Fruit fly (Drosophila melanogaster) whole organism, wandering third instar larva: ENCODE data around the gene Grip91.

Experiments used
- Abd-B ChIP-seq: fragments of >200 bp; optimal IDR thresholded peaks from 2 replicates; lab custom pipeline; 2017; ENCODE audit warnings: missing biosample characterization, missing genetic modification characterization
- CG32264 ChIP-seq: fragments of 200-800 bp; sonication (Bioruptor generic); optimal IDR thresholded peaks from 2 replicates; lab custom pipeline; 2016; ENCODE audit warnings: missing biosample characterization, missing genetic modification characterization
- CG9705 ChIP-seq: fragments of 200-800 bp; sonication (Bioruptor generic); optimal IDR thresholded peaks from 2 replicates; lab custom pipeline; 2018; ENCODE audit warnings: missing biosample characterization, mild to moderate bottlenecking, missing genetic modification characterization
- CrebA ChIP-seq: fragments of 200-800 bp; sonication (Bioruptor generic); optimal IDR thresholded peaks from 2 replicates; lab custom pipeline; 2016; ENCODE audit warnings: missing biosample characterization, mild to moderate bottlenecking, missing genetic modification characterization, borderline replicate concordance
- Dfd ChIP-seq: fragments of >200 bp; optimal IDR thresholded peaks from 2 replicates; lab custom pipeline; 2017; ENCODE audit warnings: missing biosample characterization, missing genetic modification characterization
- Dif ChIP-seq: fragments of 200-275, 200-300 bp; sonication (Bioruptor generic); optimal IDR thresholded peaks from 2 replicates; lab custom pipeline; 2018; ENCODE audit warnings: missing biosample characterization, missing genetic modification characterization; ENCODE audit not compliant: partially characterized antibody
- GATAd ChIP-seq: sonication (Bioruptor generic); optimal IDR thresholded peaks from 2 replicates; lab custom pipeline; 2016; ENCODE audit warnings: missing biosample characterization, missing genetic modification characterization
- HLH106 ChIP-seq: fragments of 200-800 bp; optimal IDR thresholded peaks from 3 replicates; lab custom pipeline; 2019; ENCODE audit warnings: missing biosample characterization, mild to moderate bottlenecking, missing genetic modification characterization, moderate library complexity
- Hnf4 ChIP-seq: fragments of 200-800 bp; sonication (Bioruptor generic); optimal IDR thresholded peaks from 2 replicates; lab custom pipeline; 2016; ENCODE audit warnings: missing biosample characterization, mild to moderate bottlenecking, missing genetic modification characterization
- Hr78 ChIP-seq: fragments of >200 bp; optimal IDR thresholded peaks from 2 replicates; lab custom pipeline; 2017; ENCODE audit warnings: missing biosample characterization, missing genetic modification characterization
- Hr83 ChIP-seq: fragments of 200-300 bp; sonication (Bioruptor generic); optimal IDR thresholded peaks from 2 replicates; lab custom pipeline; 2016; ENCODE audit warnings: missing biosample characterization, mild to moderate bottlenecking, missing genetic modification characterization, moderate library complexity; ENCODE audit not compliant: poor library complexity, severe bottlenecking
- Jra ChIP-seq: sonication (Bioruptor generic); optimal IDR thresholded peaks from 2 replicates; lab custom pipeline; 2016; ENCODE audit warnings: missing biosample characterization, missing genetic modification characterization
- Mio ChIP-seq: sonication (Bioruptor generic); optimal IDR thresholded peaks from 2 replicates; lab custom pipeline; 2016; ENCODE audit warnings: missing biosample characterization, missing genetic modification characterization
- Myc ChIP-seq: fragments of >200 bp; optimal IDR thresholded peaks from 2 replicates; lab custom pipeline; 2017
- N ChIP-seq: fragments of >200 bp; optimal IDR thresholded peaks from 2 replicates; lab custom pipeline; 2018; ENCODE audit warnings: missing biosample characterization, missing external identifiers, missing genetic modification characterization
- OdsH ChIP-seq: fragments of 200-800 bp; sonication (Bioruptor generic); optimal IDR thresholded peaks from 2 replicates; lab custom pipeline; 2016; ENCODE audit warnings: missing biosample characterization, mild to moderate bottlenecking, missing genetic modification characterization
- Rel ChIP-seq, 2 experiments: fragments of 200-800 bp; sonication (Bioruptor generic) in 1 of 2; optimal IDR thresholded peaks; 2 replicates in 1 of 2; 3 replicates in 1 of 2; lab custom pipeline; 2016 to 2019; ENCODE audit warnings: mild to moderate bottlenecking in 2 of 2, missing biosample characterization in 2 of 2, missing genetic modification characterization in 2 of 2, moderate library complexity in 1 of 2
- Sp1 ChIP-seq: fragments of 200-800 bp; sonication (Bioruptor generic); optimal IDR thresholded peaks from 3 replicates; lab custom pipeline; 2019; ENCODE audit warnings: missing biosample characterization, mild to moderate bottlenecking, missing genetic modification characterization, moderate library complexity
- Vsx2 ChIP-seq: fragments of 200-300, 225-300 bp; sonication (Bioruptor generic); optimal IDR thresholded peaks from 2 replicates; lab custom pipeline; 2018; ENCODE audit warnings: missing biosample characterization, missing genetic modification characterization; ENCODE audit not compliant: partially characterized antibody
- br ChIP-seq: fragments of 200-800 bp; sonication (Bioruptor generic); optimal IDR thresholded peaks from 2 replicates; lab custom pipeline; 2016; ENCODE audit warnings: missing biosample characterization, missing genetic modification characterization
- brk ChIP-seq: fragments of 200-800 bp; sonication (Bioruptor generic); optimal IDR thresholded peaks from 2 replicates; lab custom pipeline; 2016; ENCODE audit warnings: missing biosample characterization, mild to moderate bottlenecking, missing genetic modification characterization
- dl ChIP-seq, 2 experiments: fragments of 175-275, 200-275 bp in 1 of 2; fragments of 200-275 bp in 1 of 2; sonication (Bioruptor generic); optimal IDR thresholded peaks; lab custom pipeline; 2018; ENCODE audit warnings: mild to moderate bottlenecking in 2 of 2, missing biosample characterization in 2 of 2, missing genetic modification characterization in 2 of 2, moderate library complexity in 2 of 2; ENCODE audit not compliant: partially characterized antibody in 2 of 2, insufficient read depth in 1 of 2
- dmrt93B ChIP-seq: fragments of 200-800 bp; sonication (Bioruptor generic); optimal IDR thresholded peaks from 2 replicates; lab custom pipeline; 2018; ENCODE audit warnings: missing biosample characterization, mild to moderate bottlenecking, missing genetic modification characterization
- dsf ChIP-seq: sonication (Bioruptor generic); optimal IDR thresholded peaks from 2 replicates; lab custom pipeline; 2016; ENCODE audit warnings: missing biosample characterization, missing genetic modification characterization, borderline replicate concordance
- ey ChIP-seq: fragments of 200-800 bp; sonication (Bioruptor generic); optimal IDR thresholded peaks from 2 replicates; lab custom pipeline; 2016; ENCODE audit warnings: missing biosample characterization, missing genetic modification characterization
- foxo ChIP-seq, 2 experiments: fragments of 200-800 bp; sonication (Bioruptor generic); optimal IDR thresholded peaks; 2 replicates in 1 of 2; 3 replicates in 1 of 2; lab custom pipeline; 2016 to 2017; ENCODE audit warnings: missing biosample characterization in 2 of 2, missing genetic modification characterization in 2 of 2
- fru ChIP-seq: fragments of 200-800 bp; sonication (Bioruptor generic); optimal IDR thresholded peaks from 3 replicates; lab custom pipeline; 2016; ENCODE audit warnings: missing biosample characterization, mild to moderate bottlenecking, missing genetic modification characterization
- h ChIP-seq: fragments of 200-800 bp; sonication (Bioruptor generic); optimal IDR thresholded peaks from 3 replicates; lab custom pipeline; 2016; ENCODE audit warnings: missing biosample characterization, mild to moderate bottlenecking, missing genetic modification characterization
- jim ChIP-seq: fragments of 175-275, 200-325 bp; sonication (Bioruptor generic); optimal IDR thresholded peaks from 2 replicates; lab custom pipeline; 2016; ENCODE audit warnings: missing biosample characterization, mild to moderate bottlenecking, missing genetic modification characterization
- lola ChIP-seq: fragments of >200 bp; optimal IDR thresholded peaks from 2 replicates; lab custom pipeline; 2017; ENCODE audit warnings: missing biosample characterization, missing genetic modification characterization
- pan ChIP-seq: fragments of >200 bp; optimal IDR thresholded peaks from 2 replicates; lab custom pipeline; 2017
- psq ChIP-seq: fragments of 200-800 bp; sonication (Bioruptor generic); optimal IDR thresholded peaks from 3 replicates; lab custom pipeline; 2017; ENCODE audit warnings: missing biosample characterization, mild to moderate bottlenecking, missing genetic modification characterization, moderate library complexity
- rgr ChIP-seq: fragments of 200-800 bp; sonication (Bioruptor generic); optimal IDR thresholded peaks from 3 replicates; lab custom pipeline; 2016; ENCODE audit warnings: missing biosample characterization, mild to moderate bottlenecking, missing genetic modification characterization
- sage ChIP-seq: fragments of 200-800 bp; sonication (Bioruptor generic); optimal IDR thresholded peaks from 2 replicates; lab custom pipeline; 2016; ENCODE audit warnings: missing biosample characterization, mild to moderate bottlenecking, missing genetic modification characterization
- sv ChIP-seq: fragments of 200-800 bp; sonication (Bioruptor generic); optimal IDR thresholded peaks from 3 replicates; lab custom pipeline; 2016; ENCODE audit warnings: missing biosample characterization, missing genetic modification characterization
- tai ChIP-seq: sonication (Bioruptor generic); optimal IDR thresholded peaks from 2 replicates; lab custom pipeline; 2016; ENCODE audit warnings: missing biosample characterization, missing genetic modification characterization
- usp ChIP-seq: fragments of >200 bp; optimal IDR thresholded peaks from 2 replicates; lab custom pipeline; 2017; ENCODE audit warnings: missing biosample characterization, missing genetic modification characterization
- woc ChIP-seq: sonication (Bioruptor generic); optimal IDR thresholded peaks from 2 replicates; lab custom pipeline; 2016; ENCODE audit warnings: missing biosample characterization, mild to moderate bottlenecking, missing genetic modification characterization

The Grip91 gene

DNA sequence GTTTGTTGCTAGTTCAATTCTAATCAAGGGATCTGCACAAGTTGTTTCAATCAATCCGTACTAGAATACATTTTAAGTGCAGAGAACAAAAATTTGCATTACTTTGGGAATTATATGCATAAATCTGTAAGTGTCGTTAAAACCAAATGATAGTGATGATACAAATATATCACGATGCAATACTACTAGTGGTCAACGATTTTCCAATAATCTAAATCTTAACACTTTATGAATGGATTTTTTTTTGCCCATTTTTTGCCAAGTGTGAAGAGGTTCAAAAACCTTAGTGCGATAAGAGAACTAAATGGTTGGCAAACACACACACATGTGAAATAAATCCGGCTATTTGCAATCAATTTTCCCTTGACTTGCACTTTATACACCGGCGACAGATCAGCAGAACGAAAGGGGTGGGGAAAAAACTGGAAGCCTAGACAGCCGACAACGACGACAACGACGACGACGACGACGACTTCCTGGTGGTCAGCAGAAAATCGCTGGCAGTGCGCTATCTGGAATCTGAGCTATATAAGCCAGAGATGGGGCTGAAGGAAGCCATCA is 14.6 kb upstream of the Grip91 start, which contains the start of gene Yp3:
TSS of gene Yp3 (plus strand) at position 558 of the 561 bp plus-strand sequence.
- no peak for TF ChIP-seq jim (GFP tag; lab: Kevin White, UChicago)
- no peak for TF ChIP-seq dsf (GFP tag; lab: Kevin White, UChicago)
- TF ChIP-seq Jra (GFP tag; lab: Kevin White, UChicago) = no peak
- TF ChIP-seq sv (GFP tag; lab: Kevin White, UChicago) = no peak
- no peak for TF ChIP-seq fru (GFP tag; lab: Kevin White, UChicago)
- TF ChIP-seq br (GFP tag; lab: Kevin White, UChicago) = no peak
- TF ChIP-seq woc (GFP tag; lab: Kevin White, UChicago) = no peak
- TF ChIP-seq GATAd (GFP tag; lab: Kevin White, UChicago) = no peak
- no peak for TF ChIP-seq Hnf4 (GFP tag; lab: Kevin White, UChicago)
- no peak for TF ChIP-seq HLH106 (tag; lab: Kevin White, UChicago)
- TF ChIP-seq ey (GFP tag; lab: Kevin White, UChicago) = no peak

DNA sequence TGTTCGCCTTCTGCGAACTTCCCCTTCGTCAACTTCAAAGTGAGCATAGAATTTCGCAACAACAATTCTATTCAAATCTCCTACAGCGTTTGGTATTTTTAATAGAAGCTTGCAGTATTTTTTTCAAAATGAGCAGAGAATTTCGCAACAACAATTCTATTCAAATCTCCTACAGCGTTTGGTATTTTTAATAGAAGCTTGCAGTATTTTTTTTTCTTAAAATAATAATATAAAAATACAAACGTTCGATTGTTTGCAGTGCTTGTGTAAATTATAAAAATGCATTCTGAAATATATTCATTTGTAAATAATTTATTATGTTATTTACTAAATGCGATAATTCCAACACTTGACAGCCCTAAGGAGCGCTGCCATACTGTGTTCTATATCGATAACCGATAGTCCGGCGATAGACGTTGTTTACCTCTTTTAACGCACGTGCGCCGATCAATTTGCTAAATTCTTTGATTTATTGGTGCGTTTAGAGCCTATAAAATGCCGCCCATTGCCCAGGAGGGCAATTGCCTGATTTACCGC is 12.4 kb upstream of the Grip91 start, which contains the start of the genes CG32625 and Rtc1:
TSS of gene CG32625 (minus strand) at position 51 of the 537 bp plus-strand sequence.
TSS of gene Rtc1 (plus strand) at position 404 of the 537 bp plus-strand sequence.
- no peak for TF ChIP-seq Rel (GFP tag; optimal IDR thresholded peaks at IDR 0.05; lab: Kevin White, UChicago)
- peak; percentile 38 for TF ChIP-seq Rel (tag; optimal IDR thresholded peaks at IDR 0.05; lab: Kevin White, UChicago)
- peak; percentile 19 for TF ChIP-seq CG9705 (GFP tag; lab: Kevin White, UChicago)
- TF ChIP-seq Sp1 (GFP tag; lab: Kevin White, UChicago) = peak; percentile 34
- TF ChIP-seq brk (GFP tag; lab: Kevin White, UChicago) = peak; percentile 25
- peak; percentile 46 for TF ChIP-seq h (GFP tag; lab: Kevin White, UChicago)
- no peak for TF ChIP-seq dsf (GFP tag; lab: Kevin White, UChicago)
- TF ChIP-seq Dif (GFP tag; lab: Kevin White, UChicago) = no peak
- peak; percentile 0 for TF ChIP-seq Jra (GFP tag; lab: Kevin White, UChicago)
- TF ChIP-seq dmrt93B (GFP tag; lab: Kevin White, UChicago) = no peak
- TF ChIP-seq ey (GFP tag; lab: Kevin White, UChicago) = peak; percentile 14
- TF ChIP-seq HLH106 (tag; lab: Kevin White, UChicago) = peak; percentile 56
- peak; percentile 26 for TF ChIP-seq sv (GFP tag; lab: Kevin White, UChicago)
- no peak for TF ChIP-seq CG32264 (GFP tag; lab: Kevin White, UChicago)
- no peak for TF ChIP-seq br (GFP tag; lab: Kevin White, UChicago)
- no peak for TF ChIP-seq usp (GFP tag; lab: Kevin White, UChicago)
- TF ChIP-seq foxo (GFP tag; optimal IDR thresholded peaks at IDR 0.05; lab: Kevin White, UChicago) = peak in 1 of 2 experiments; percentile 55
- TF ChIP-seq fru (GFP tag; lab: Kevin White, UChicago) = no peak
- peak; percentile 44 for TF ChIP-seq rgr
- no peak for TF ChIP-seq Hr78 (GFP tag; lab: Kevin White, UChicago)
- no peak for TF ChIP-seq Myc
- no peak for TF ChIP-seq tai (GFP tag; lab: Kevin White, UChicago)
- TF ChIP-seq Vsx2 = no peak
- peak; percentile 9 for TF ChIP-seq Hnf4 (GFP tag; lab: Kevin White, UChicago)
- peak; percentile 41 for TF ChIP-seq woc (GFP tag; lab: Kevin White, UChicago)
- no peak for TF ChIP-seq sage
- no peak for TF ChIP-seq pan
- no peak for TF ChIP-seq N (GFP tag; lab: Kevin White, UChicago)
- TF ChIP-seq lola (GFP tag; lab: Kevin White, UChicago) = no peak
- no peak for TF ChIP-seq Dfd
- TF ChIP-seq CrebA (GFP tag; lab: Kevin White, UChicago) = no peak
- TF ChIP-seq dl (GFP tag; optimal IDR thresholded peaks at IDR 0.05; lab: Kevin White, UChicago; ENCODE audit: insufficient read depth in 1 of 2, partially characterized antibody in 2 of 2) = no peak
- TF ChIP-seq Abd-B = no peak
- TF ChIP-seq psq (GFP tag; lab: Kevin White, UChicago) = peak; percentile 39
- TF ChIP-seq OdsH (GFP tag; lab: Kevin White, UChicago) = peak; percentile 5
- no peak for TF ChIP-seq jim (GFP tag; lab: Kevin White, UChicago)
- peak; percentile 49 for TF ChIP-seq Hr83 (GFP tag; lab: Kevin White, UChicago)
- TF ChIP-seq Mio (GFP tag; lab: Kevin White, UChicago) = no peak
- no peak for TF ChIP-seq GATAd (GFP tag; lab: Kevin White, UChicago)
